Worm (Caenorhabditis elegans) whole organism, L4/young adult: ENCODE data around the gene F02C9.1.

Experiments
- W03F9.2 ChIP-seq: fragments of 150-350 bp; optimal IDR thresholded peaks from 2 replicates; lab custom pipeline; 2014; ENCODE audit warnings: missing biosample characterization, missing genetic modification characterization
- dao-5 ChIP-seq: sonication (generic microtip); optimal IDR thresholded peaks from 2 replicates; lab custom pipeline; 2016; ENCODE audit warnings: missing genotype, missing genetic modification characterization, moderate library complexity, missing compliant biosample characterization
- him-1 ChIP-seq: sonication (generic microtip); optimal IDR thresholded peaks from 2 replicates; lab custom pipeline; 2016; ENCODE audit warnings: missing genotype, missing genetic modification reagents, missing genetic modification characterization, missing compliant biosample characterization

Gene F02C9.1

ce11 chrV:3121743-3122142 lies 16.8 kb upstream of the F02C9.1 start, which contains the start of gene srt-56:
Gene srt-56, minus strand, starts transcription at chrV:3121843.
- no peak for TF ChIP-seq W03F9.2 (tag; lab: Kevin White, UChicago)
- no peak for TF ChIP-seq dao-5 (tag; lab: Kevin White, UChicago)
- no peak for TF ChIP-seq him-1 (tag; lab: Kevin White, UChicago)

- TF ChIP-seq dao-5 (tag; lab: Kevin White, UChicago) (no peak), W03F9.2 (tag; lab: Kevin White, UChicago) (no peak), him-1 (tag; lab: Kevin White, UChicago) (no peak)
These were observed 16.1 kb upstream of the F02C9.1 start for ce11 chrV:3122403-3122802.

- TF ChIP-seq W03F9.2 (tag; lab: Kevin White, UChicago) (no peak), him-1 (tag; lab: Kevin White, UChicago) (no peak), dao-5 (tag; lab: Kevin White, UChicago) (no peak)
These were observed 13.6 kb upstream of the F02C9.1 start, which contains the start of gene Y73C8C.12 for ce11 chrV:3124912-3125311. Gene Y73C8C.12, plus strand, starts transcription at chrV:3125212.

ce11 chrV:3127670-3128069 lies 10.8 kb upstream of the F02C9.1 start, which contains the start of gene Y73C8C.10:
Gene Y73C8C.10, minus strand, starts transcription at chrV:3127770.
- TF ChIP-seq W03F9.2 (tag; lab: Kevin White, UChicago) (no peak), dao-5 (tag; lab: Kevin White, UChicago) (no peak), him-1 (tag; lab: Kevin White, UChicago) (no peak)

- TF ChIP-seq him-1 (tag; lab: Kevin White, UChicago) = no peak
- no peak for TF ChIP-seq dao-5 (tag; lab: Kevin White, UChicago)
- no peak for TF ChIP-seq W03F9.2 (tag; lab: Kevin White, UChicago)
These were observed 9.7 kb upstream of the F02C9.1 start, which contains the start of gene tat-6 for ce11 chrV:3128803-3129202. Gene tat-6, plus strand, starts transcription at chrV:3129103.

ce11 chrV:3132116-3132515 lies 6.4 kb upstream of the F02C9.1 start:
- TF ChIP-seq dao-5 (tag; lab: Kevin White, UChicago) = no peak
- no peak for TF ChIP-seq him-1 (tag; lab: Kevin White, UChicago)
- no peak for TF ChIP-seq W03F9.2 (tag; lab: Kevin White, UChicago)

ce11 chrV:3133293-3133755 lies 5.2 kb upstream of the F02C9.1 start, which contains the start of gene F02C9.2:
Gene F02C9.2, plus strand, starts transcription at chrV:3133705.
- TF ChIP-seq him-1 (tag; lab: Kevin White, UChicago) (no peak), dao-5 (tag; lab: Kevin White, UChicago) (no peak), W03F9.2 (tag; lab: Kevin White, UChicago) (no peak)

- no peak for TF ChIP-seq him-1 (tag; lab: Kevin White, UChicago)
- TF ChIP-seq W03F9.2 (tag; lab: Kevin White, UChicago) = no peak
- TF ChIP-seq dao-5 (tag; lab: Kevin White, UChicago) = no peak
These were observed 2.7 kb downstream of the F02C9.1 start, which contains the start of gene srab-9 for ce11 chrV:3141190-3141589. Gene srab-9, minus strand, starts transcription at chrV:3141290.

- no peak for TF ChIP-seq dao-5 (tag; lab: Kevin White, UChicago)
- TF ChIP-seq W03F9.2 (tag; lab: Kevin White, UChicago) = no peak
- TF ChIP-seq him-1 (tag; lab: Kevin White, UChicago) = no peak
These were observed 6.0 kb downstream of the F02C9.1 start, which contains the start of gene srab-10 for ce11 chrV:3144494-3144893. Gene srab-10, minus strand, starts transcription at chrV:3144594.

- TF ChIP-seq him-1 (tag; lab: Kevin White, UChicago) (no peak), W03F9.2 (tag; lab: Kevin White, UChicago) (no peak)
These were observed 6.7 kb downstream of the F02C9.1 start for ce11 chrV:3145241-3145640.

- no peak for TF ChIP-seq him-1 (tag; lab: Kevin White, UChicago)
- TF ChIP-seq dao-5 (tag; lab: Kevin White, UChicago) = no peak
- no peak for TF ChIP-seq W03F9.2 (tag; lab: Kevin White, UChicago)
These were observed 8.4 kb downstream of the F02C9.1 start, which contains the start of gene srab-11 for ce11 chrV:3146932-3147331. Gene srab-11, minus strand, starts transcription at chrV:3147032.

- TF ChIP-seq him-1 (tag; lab: Kevin White, UChicago) (no peak), W03F9.2 (tag; lab: Kevin White, UChicago) (no peak), dao-5 (tag; lab: Kevin White, UChicago) (no peak)
These were observed 11.5 kb downstream of the F02C9.1 start for ce11 chrV:3149910-3150428.

ce11 chrV:3151862-3152261 lies 13.4 kb downstream of the F02C9.1 start, which contains the start of gene srab-6:
Gene srab-6, minus strand, starts transcription at chrV:3151962.
- TF ChIP-seq him-1 (tag; lab: Kevin White, UChicago) (no peak), W03F9.2 (tag; lab: Kevin White, UChicago) (no peak), dao-5 (tag; lab: Kevin White, UChicago) (no peak)

- no peak for TF ChIP-seq him-1 (tag; lab: Kevin White, UChicago)
- TF ChIP-seq dao-5 (tag; lab: Kevin White, UChicago) = no peak
- no peak for TF ChIP-seq W03F9.2 (tag; lab: Kevin White, UChicago)
These were observed 16.6 kb downstream of the F02C9.1 start, which contains the start of gene srab-7 for ce11 chrV:3155072-3155471. Gene srab-7, minus strand, starts transcription at chrV:3155172.
